Worm (Caenorhabditis elegans): ENCODE measurements around the gene lgc-40.

DNA sequence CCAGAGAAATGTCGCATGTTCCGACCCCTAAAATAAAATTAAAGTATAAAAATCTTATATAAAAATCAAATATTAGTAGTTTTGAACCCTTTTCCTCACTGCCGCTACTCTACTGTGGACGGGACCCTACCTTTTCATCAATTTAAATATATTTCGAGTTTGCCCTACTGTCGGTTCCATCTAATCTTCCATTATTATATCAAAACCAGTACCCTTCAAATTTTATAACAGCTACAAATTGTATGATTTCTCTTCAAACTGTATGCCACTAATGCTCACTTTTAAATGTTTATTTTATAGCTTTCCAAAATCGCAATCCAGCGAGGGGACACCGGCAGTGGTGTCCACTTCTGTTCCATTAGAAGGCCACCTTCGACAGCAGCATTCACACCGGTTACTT is 35.1 kb downstream of the lgc-40 start, which contains the start of gene C43H6.6:
- TF ChIP-seq egl-27 (tag; optimal IDR thresholded peaks at IDR 0.05) (no peak), lin-39 (tag; optimal IDR thresholded peaks at IDR 0.05) (no peak), aly-2 (tag; optimal IDR thresholded peaks at IDR 0.05) (no peak), sem-4 (tag; optimal IDR thresholded peaks at IDR 0.05) (no peak), unc-62 (GFP tag; optimal IDR thresholded peaks at IDR 0.05) (no peak), blmp-1 (tag; optimal IDR thresholded peaks at IDR 0.05; ENCODE audit: insufficient read depth) (no peak), fos-1 (tag; optimal IDR thresholded peaks at IDR 0.05) (no peak), ceh-16 (tag; optimal IDR thresholded peaks at IDR 0.05) (no peak)

All from whole organism, L2 larva.